Fruit fly (Drosophila melanogaster) whole organism, prepupa: ENCODE results near the gene Set8.

Source experiments
- CG10631 ChIP-seq: fragments of 200-800 bp; sonication (Bioruptor generic); optimal IDR thresholded peaks from 2 replicates; lab custom pipeline; 2016; ENCODE audit warnings: missing biosample characterization, missing genetic modification characterization
- CG16779 ChIP-seq: fragments of 200-800 bp; sonication (Bioruptor generic); optimal IDR thresholded peaks from 3 replicates; lab custom pipeline; 2017; ENCODE audit warnings: missing biosample characterization, mild to moderate bottlenecking, missing genetic modification characterization
- CG6854 ChIP-seq: fragments of 200-800 bp; sonication (Bioruptor generic); optimal IDR thresholded peaks from 2 replicates; lab custom pipeline; 2017; ENCODE audit warnings: missing biosample characterization, mild to moderate bottlenecking, missing genetic modification characterization
- CG9139 ChIP-seq: fragments of 200-800 bp; sonication (Bioruptor generic); optimal IDR thresholded peaks from 3 replicates; lab custom pipeline; 2017; ENCODE audit warnings: missing biosample characterization, mild to moderate bottlenecking, missing genetic modification characterization
- Eip75B ChIP-seq: fragments of 200-800 bp; sonication (Bioruptor generic); optimal IDR thresholded peaks from 3 replicates; lab custom pipeline; 2016; ENCODE audit warnings: missing biosample characterization, missing genetic modification characterization
- Met ChIP-seq: fragments of 200-800 bp; sonication (Bioruptor generic); optimal IDR thresholded peaks from 3 replicates; lab custom pipeline; 2016; ENCODE audit warnings: missing biosample characterization, missing genetic modification characterization

dm6 chr3R:14286320-14287190, 29.3 kb upstream of the Set8 start, which contains the start of gene trx:
- TF ChIP-seq CG6854: peak; percentile 60
- TF ChIP-seq Met (GFP tag; lab: Kevin White, UChicago): no peak
- TF ChIP-seq CG16779 (tag; lab: Kevin White, UChicago): peak; percentile 61
- no peak for TF ChIP-seq CG10631 (GFP tag; lab: Kevin White, UChicago)
- peak; percentile 7 for TF ChIP-seq CG9139 (GFP tag; lab: Kevin White, UChicago)
- peak; percentile 30 for TF ChIP-seq Eip75B (GFP tag; lab: Kevin White, UChicago)
